Worm (Caenorhabditis elegans) whole organism, midembryonic: ENCODE results near the gene hpd-1.

Experiments used
- T22C8.4 ChIP-seq: fragments of 200-800 bp; sonication (Bioruptor generic); IDR thresholded peaks from 2 replicates; pipeline ENCODE4 v1.3.6; 2022; ENCODE audit warnings: missing genetic modification characterization, missing compliant biosample characterization
- cog-1 ChIP-seq: sonication (generic microtip); optimal IDR thresholded peaks from 2 replicates; lab custom pipeline; 2016; ENCODE audit warnings: missing genetic modification characterization, missing compliant biosample characterization
- flt-1 ChIP-seq: fragments of 200-800 bp; sonication (Bioruptor generic); IDR thresholded peaks from 2 replicates; pipeline ENCODE4 v1.3.6; 2022; ENCODE audit warnings: missing genetic modification characterization, missing compliant biosample characterization
- klf-2 ChIP-seq: fragments of 200-800 bp; sonication (Bioruptor generic); conservative IDR thresholded peaks from 2 replicates; pipeline ENCODE4 v1.3.6; 2022; ENCODE audit warnings: missing genetic modification reagents, missing genetic modification characterization, missing compliant biosample characterization
- med-1 ChIP-seq: sonication (generic microtip); optimal IDR thresholded peaks from 2 replicates; lab custom pipeline; 2017; ENCODE audit warnings: missing genetic modification characterization, mild to moderate bottlenecking, missing compliant biosample characterization, antibody characterized with exemption, missing genetic modification reagents; ENCODE audit not compliant: insufficient read depth
- ref-1 ChIP-seq: fragments of 200-800 bp; sonication (Bioruptor generic); conservative IDR thresholded peaks from 2 replicates; pipeline ENCODE4 v1.3.6; 2022; ENCODE audit warnings: missing genetic modification reagents, missing genetic modification characterization, missing compliant biosample characterization
- tab-1 ChIP-seq: fragments of 200-800 bp; sonication (Bioruptor generic); IDR thresholded peaks from 2 replicates; pipeline ENCODE4 v1.3.6; 2022; ENCODE audit warnings: missing genetic modification characterization, missing compliant biosample characterization
- ztf-23 ChIP-seq: fragments of 200-800 bp; sonication (Bioruptor generic); IDR thresholded peaks from 2 replicates; pipeline ENCODE4 v1.3.6; 2022; ENCODE audit warnings: missing genetic modification reagents, missing genetic modification characterization, missing compliant biosample characterization
- ztf-29 ChIP-seq: fragments of 200-800 bp; sonication (Bioruptor generic); IDR thresholded peaks from 2 replicates; pipeline ENCODE4 v1.3.6; 2022; ENCODE audit warnings: missing genetic modification reagents, missing genetic modification characterization, missing compliant biosample characterization

The hpd-1 gene

DNA sequence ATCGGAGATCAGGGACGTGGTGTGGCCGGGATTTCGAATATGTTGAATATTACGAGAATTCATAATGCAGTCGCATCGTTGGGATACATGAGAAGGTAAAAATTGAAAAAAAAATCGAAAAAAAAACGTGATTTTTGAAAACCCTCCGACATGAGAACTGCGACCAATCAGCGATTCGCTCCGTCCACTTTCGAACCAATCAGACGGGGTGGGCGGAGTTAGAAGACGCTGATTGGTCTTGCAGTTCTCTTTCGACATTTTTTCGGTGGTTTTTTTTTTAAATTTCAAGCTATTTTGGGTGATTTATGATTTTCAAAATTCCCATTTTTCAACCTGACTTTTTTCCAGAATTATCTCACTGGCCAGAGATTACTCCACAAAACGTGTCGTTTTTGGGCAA is 33.9 kb downstream of the hpd-1 start:
- no peak for TF ChIP-seq ztf-23 (GFP tag; lab: Robert Waterston, UW)
- no peak for TF ChIP-seq cog-1
- TF ChIP-seq ztf-29 = no peak
- no peak for TF ChIP-seq med-1 (GFP tag; lab: Kevin White, UChicago)
- TF ChIP-seq tab-1 (GFP tag; lab: Robert Waterston, UW) = no peak
- no peak for TF ChIP-seq ref-1 (GFP tag; lab: Robert Waterston, UW)
- TF ChIP-seq klf-2 = no peak
- TF ChIP-seq flt-1 (GFP tag; lab: Robert Waterston, UW) = no peak
- no peak for TF ChIP-seq T22C8.4

DNA sequence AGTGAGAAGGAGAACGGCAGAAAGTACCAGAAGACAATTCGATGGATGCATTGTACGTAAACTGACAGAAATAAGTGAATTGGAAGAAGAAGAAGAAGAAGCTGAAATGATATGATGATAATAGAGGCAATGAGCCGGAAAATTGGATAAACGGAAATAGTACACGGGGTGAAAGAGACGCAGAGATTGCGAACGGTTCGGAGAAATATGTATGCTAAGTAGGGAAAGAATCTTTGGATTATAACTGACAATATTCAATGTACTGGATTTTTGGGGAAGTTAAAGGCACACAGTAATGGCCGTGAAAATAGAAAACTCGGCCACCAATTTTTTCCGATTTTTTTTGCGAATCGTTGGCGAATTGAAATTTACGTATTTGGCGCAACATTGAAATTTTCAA is 40.0 kb downstream of the hpd-1 start, which contains the start of gene Y45F3A.4:
Gene Y45F3A.4, minus strand, starts transcription at position 101 of the 400 bp plus-strand sequence.
- TF ChIP-seq med-1 (GFP tag; lab: Kevin White, UChicago) = no peak
- no peak for TF ChIP-seq ref-1 (GFP tag; lab: Robert Waterston, UW)
- TF ChIP-seq T22C8.4 = no peak
- TF ChIP-seq cog-1 = no peak
- TF ChIP-seq ztf-23 (GFP tag; lab: Robert Waterston, UW) = no peak
- no peak for TF ChIP-seq flt-1 (GFP tag; lab: Robert Waterston, UW)
- no peak for TF ChIP-seq klf-2
- no peak for TF ChIP-seq tab-1 (GFP tag; lab: Robert Waterston, UW)
- no peak for TF ChIP-seq ztf-29

DNA sequence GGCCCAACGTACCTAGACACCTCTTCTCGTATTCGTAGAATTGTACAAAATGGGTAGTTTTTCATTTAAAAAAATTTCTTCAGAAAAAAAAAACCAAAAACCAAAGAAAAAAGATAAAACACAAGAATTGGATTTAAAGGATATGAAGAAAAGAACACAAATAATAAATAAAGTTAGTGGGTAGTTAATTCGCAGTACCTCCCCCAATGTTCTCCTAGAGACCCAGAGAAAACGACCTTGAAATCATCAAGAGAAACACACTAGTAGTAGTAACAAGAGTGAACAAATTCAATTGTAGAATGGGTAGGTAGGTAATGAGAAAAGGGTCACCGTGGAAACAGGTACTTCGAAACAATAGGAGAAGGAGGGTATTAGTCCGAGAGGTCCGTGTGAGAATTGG is 42.5 kb downstream of the hpd-1 start:
- TF ChIP-seq ref-1 (GFP tag; lab: Robert Waterston, UW) = no peak
- TF ChIP-seq ztf-23 (GFP tag; lab: Robert Waterston, UW) = no peak
- TF ChIP-seq ztf-29 = no peak
- no peak for TF ChIP-seq med-1 (GFP tag; lab: Kevin White, UChicago)
- no peak for TF ChIP-seq cog-1
- no peak for TF ChIP-seq tab-1 (GFP tag; lab: Robert Waterston, UW)
- TF ChIP-seq flt-1 (GFP tag; lab: Robert Waterston, UW) = no peak
- no peak for TF ChIP-seq T22C8.4
- no peak for TF ChIP-seq klf-2

DNA sequence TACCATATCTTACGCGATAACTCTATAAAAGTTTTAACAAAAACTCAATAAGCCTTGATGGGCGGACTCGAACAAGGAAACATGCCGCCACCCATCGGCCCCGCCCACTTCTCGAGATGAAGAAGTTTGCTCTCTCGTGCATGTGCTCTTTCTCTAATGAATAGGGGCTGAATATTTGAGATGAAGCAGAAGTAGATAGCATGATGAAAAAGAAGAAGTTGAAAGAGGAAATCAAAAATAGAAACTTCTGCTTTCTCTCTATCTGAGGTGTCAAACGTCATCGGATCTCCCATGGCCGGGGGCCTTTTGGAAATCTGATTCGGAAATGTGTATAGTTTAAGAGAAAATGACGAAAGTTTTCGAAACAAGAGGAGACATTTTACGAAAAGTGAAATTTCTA is 43.5 kb downstream of the hpd-1 start:
- TF ChIP-seq ztf-29 (no peak), tab-1 (GFP tag; lab: Robert Waterston, UW) (no peak), klf-2 (no peak), cog-1 (no peak), med-1 (GFP tag; lab: Kevin White, UChicago) (no peak), flt-1 (GFP tag; lab: Robert Waterston, UW) (no peak), ztf-23 (GFP tag; lab: Robert Waterston, UW) (no peak), T22C8.4 (no peak), ref-1 (GFP tag; lab: Robert Waterston, UW) (no peak)

DNA sequence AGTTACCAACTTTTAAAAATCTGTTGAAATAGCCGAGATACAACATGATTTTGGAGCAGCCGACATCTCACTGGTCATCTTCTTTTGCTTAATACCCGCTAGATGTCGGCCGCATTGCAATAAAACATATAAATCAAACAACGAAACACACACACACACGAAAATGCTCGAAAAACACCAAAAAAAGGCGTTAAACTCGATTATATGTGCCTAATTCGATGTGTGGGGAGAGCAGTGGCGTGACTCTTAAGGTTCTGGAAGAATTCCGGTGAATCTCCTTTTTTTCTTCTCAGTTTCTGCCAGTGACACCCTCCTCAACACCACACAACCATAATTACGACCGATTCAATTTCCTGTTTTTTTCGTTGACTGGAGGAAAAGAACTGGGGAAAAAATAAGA is 44.9 kb downstream of the hpd-1 start:
- no peak for TF ChIP-seq klf-2
- TF ChIP-seq ztf-29 = no peak
- TF ChIP-seq ref-1 (GFP tag; lab: Robert Waterston, UW) = no peak
- no peak for TF ChIP-seq med-1 (GFP tag; lab: Kevin White, UChicago)
- TF ChIP-seq cog-1 = no peak
- TF ChIP-seq ztf-23 (GFP tag; lab: Robert Waterston, UW) = no peak
- no peak for TF ChIP-seq flt-1 (GFP tag; lab: Robert Waterston, UW)
- no peak for TF ChIP-seq T22C8.4
- TF ChIP-seq tab-1 (GFP tag; lab: Robert Waterston, UW) = no peak

DNA sequence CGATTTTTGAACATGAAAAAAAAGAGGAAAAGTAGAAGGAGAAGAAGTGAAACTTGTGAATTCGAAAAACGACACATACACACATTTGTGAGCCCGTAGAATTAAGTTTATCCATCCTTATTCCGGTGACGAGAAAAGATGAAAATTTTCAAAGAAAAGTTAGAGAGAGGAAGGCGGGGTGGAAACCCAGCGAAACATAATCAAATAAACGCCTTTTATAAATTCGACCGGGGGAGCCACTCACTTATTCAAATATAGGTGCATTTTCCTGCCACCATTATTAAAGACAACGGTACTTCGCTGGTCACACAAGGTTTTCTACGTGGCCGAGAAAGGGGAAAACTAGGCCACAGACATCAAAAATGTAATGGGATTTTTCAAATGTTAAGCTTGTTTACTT is 48.2 kb downstream of the hpd-1 start:
- TF ChIP-seq tab-1 (GFP tag; lab: Robert Waterston, UW) (no peak), ztf-29 (no peak), flt-1 (GFP tag; lab: Robert Waterston, UW) (no peak), T22C8.4 (no peak), ref-1 (GFP tag; lab: Robert Waterston, UW) (no peak), ztf-23 (GFP tag; lab: Robert Waterston, UW) (no peak), klf-2 (no peak), cog-1 (no peak), med-1 (GFP tag; lab: Kevin White, UChicago) (no peak)

DNA sequence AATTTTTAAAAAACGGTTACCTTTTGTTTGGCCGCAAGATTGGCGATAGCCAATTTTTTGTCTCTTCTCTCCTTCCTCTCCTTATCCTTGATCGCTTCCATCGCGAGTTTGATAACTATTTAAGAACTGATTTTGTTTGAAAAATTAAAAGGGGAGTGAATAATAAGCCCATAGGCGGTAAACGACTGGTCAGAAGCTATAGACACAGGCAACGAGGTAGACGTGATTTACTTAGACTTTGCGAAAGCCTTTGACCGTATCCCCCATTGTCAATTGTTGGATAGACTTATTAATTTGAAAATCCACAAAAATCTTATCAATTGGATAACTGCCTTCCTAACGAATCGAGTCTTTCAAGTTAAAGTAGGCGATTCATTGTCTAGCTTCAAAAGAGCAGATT is 50.9 kb downstream of the hpd-1 start, which contains the start of gene Y45F3A.5:
Gene Y45F3A.5, minus strand, starts transcription at position 101 of the 400 bp plus-strand sequence.
- no peak for TF ChIP-seq ztf-23 (GFP tag; lab: Robert Waterston, UW)
- TF ChIP-seq ref-1 (GFP tag; lab: Robert Waterston, UW) = no peak
- no peak for TF ChIP-seq flt-1 (GFP tag; lab: Robert Waterston, UW)
- TF ChIP-seq tab-1 (GFP tag; lab: Robert Waterston, UW) = no peak
- no peak for TF ChIP-seq ztf-29
- TF ChIP-seq T22C8.4 = no peak
- TF ChIP-seq med-1 (GFP tag; lab: Kevin White, UChicago) = no peak
